Fruit fly (Drosophila melanogaster): ENCODE results near the gene Nlg3.

dm6 chr3R:7541145-7541860 is 97.9 kb downstream of the Nlg3 start, which contains the start of the genes alpha-Est3 and alpha-Est2:
- TF ChIP-seq Abd-B (GFP tag; optimal IDR thresholded peaks at IDR 0.05) (no peak), tai (GFP tag; optimal IDR thresholded peaks at IDR 0.05) (no peak), CG32264 (GFP tag; optimal IDR thresholded peaks at IDR 0.05) (no peak), br (GFP tag; optimal IDR thresholded peaks at IDR 0.05) (no peak), pan (optimal IDR thresholded peaks at IDR 0.05) (no peak), sage (GFP tag; optimal IDR thresholded peaks at IDR 0.05) (no peak), dl (GFP tag; optimal IDR thresholded peaks at IDR 0.05; ENCODE audit: insufficient read depth in 1 of 2, partially characterized antibody in 2 of 2) (no peak), psq (GFP tag; optimal IDR thresholded peaks at IDR 0.05) (no peak), Mio (GFP tag; optimal IDR thresholded peaks at IDR 0.05) (no peak)

Data from whole organism, wandering third instar larva.